Fruit fly (Drosophila melanogaster) whole organism, embryonic: ENCODE data around the gene nAChRalpha5.
A peak's percentile ranks its signal among the peaks of the same experiment; 100 is the strongest.

Source experiments
- Awh ChIP-seq: fragments of 200-800 bp; sonication (Bioruptor generic); IDR thresholded peaks from 2 replicates; pipeline ENCODE4, ENCODE4 v1.3.6; 2022; ENCODE audit warnings: missing biosample characterization, missing genetic modification characterization
- CG10431 ChIP-seq: fragments of 200-800 bp; sonication (Bioruptor generic); optimal IDR thresholded peaks from 3 replicates; lab custom pipeline; 2018; ENCODE audit warnings: missing biosample characterization, mild to moderate bottlenecking, missing genetic modification characterization
- CG10959 ChIP-seq: fragments of 200-800 bp; sonication (Bioruptor generic); IDR thresholded peaks from 2 replicates; pipeline ENCODE4 v1.3.6; 2022; ENCODE audit warnings: missing biosample characterization, missing genetic modification characterization
- CG10979 ChIP-seq: fragments of 200-800 bp; sonication (Bioruptor generic); optimal IDR thresholded peaks from 2 replicates; lab custom pipeline; 2018; ENCODE audit warnings: missing biosample characterization, mild to moderate bottlenecking, missing genetic modification characterization, moderate library complexity
- CG12236 ChIP-seq: fragments of 200-800 bp; sonication (Bioruptor generic); optimal IDR thresholded peaks from 2 replicates; lab custom pipeline; 2016; ENCODE audit warnings: missing biosample characterization, missing genetic modification characterization
- CG15073 ChIP-seq: fragments of 200-800 bp; sonication (Bioruptor generic); optimal IDR thresholded peaks from 2 replicates; lab custom pipeline; 2016; ENCODE audit warnings: missing biosample characterization, missing genetic modification characterization
- CG15601 ChIP-seq: fragments of 200-800 bp; sonication (Bioruptor generic); optimal IDR thresholded peaks from 3 replicates; lab custom pipeline; 2019; ENCODE audit warnings: missing biosample characterization, mild to moderate bottlenecking, missing genetic modification characterization, moderate library complexity
- CG16815 ChIP-seq: fragments of 200-800 bp; sonication (Bioruptor generic); optimal IDR thresholded peaks from 3 replicates; lab custom pipeline; 2017; ENCODE audit warnings: missing biosample characterization, mild to moderate bottlenecking, missing genetic modification characterization
- CG2202 ChIP-seq: fragments of 200-800 bp; sonication (Bioruptor generic); optimal IDR thresholded peaks from 2 replicates; lab custom pipeline; 2018; ENCODE audit warnings: missing biosample characterization, mild to moderate bottlenecking, missing genetic modification characterization
- CG31224 ChIP-seq: fragments of 200-800 bp; sonication (Bioruptor generic); IDR thresholded peaks from 2 replicates; pipeline ENCODE4 v1.3.6; 2022; ENCODE audit warnings: missing biosample characterization, missing genetic modification characterization
- CG32767 ChIP-seq: fragments of 200-800 bp; sonication (Bioruptor generic); IDR thresholded peaks from 2 replicates; pipeline ENCODE4 v1.3.6; 2022; ENCODE audit warnings: missing biosample characterization, missing genetic modification characterization
- CG3726 ChIP-seq: fragments of 200-800 bp; sonication (Bioruptor generic); IDR thresholded peaks from 3 replicates; pipeline ENCODE4, ENCODE4 v1.3.6; 2022; ENCODE audit warnings: missing biosample characterization, missing genetic modification characterization
- CG4617 ChIP-seq: fragments of 200-800 bp; sonication (Bioruptor generic); optimal IDR thresholded peaks from 3 replicates; lab custom pipeline; 2016; ENCODE audit warnings: missing biosample characterization, missing genetic modification characterization, borderline replicate concordance
- CG4730 ChIP-seq: fragments of 200-800 bp; sonication (Bioruptor generic); IDR thresholded peaks from 2 replicates; pipeline ENCODE4 v1.3.6; 2022; ENCODE audit warnings: missing biosample characterization, missing genetic modification characterization
- CG7786 ChIP-seq: fragments of 200-800 bp; sonication (Bioruptor generic); optimal IDR thresholded peaks from 2 replicates; lab custom pipeline; 2016; ENCODE audit warnings: missing biosample characterization, missing genetic modification characterization
- CG9215 ChIP-seq: fragments of 200-800 bp; sonication (Bioruptor generic); IDR thresholded peaks from 2 replicates; pipeline ENCODE4 v1.3.6; 2022; ENCODE audit warnings: missing biosample characterization, missing genetic modification characterization
- CHES-1-like ChIP-seq: fragments of 200-800 bp; sonication (Bioruptor generic); optimal IDR thresholded peaks from 2 replicates; lab custom pipeline; 2016; ENCODE audit warnings: missing biosample characterization, missing genetic modification characterization
- CoRest ChIP-seq: fragments of 200-800 bp; sonication (Bioruptor generic); optimal IDR thresholded peaks from 3 replicates; lab custom pipeline; 2018; ENCODE audit warnings: missing biosample characterization, mild to moderate bottlenecking, missing genetic modification characterization, moderate library complexity
- D ChIP-seq, 2 experiments: fragments of 200-800 bp in 1 of 2; fragments of >200 bp in 1 of 2; sonication (Bioruptor generic) in 1 of 2; optimal IDR thresholded peaks; 2 replicates in 1 of 2; 3 replicates in 1 of 2; lab custom pipeline; 2017; ENCODE audit warnings: mild to moderate bottlenecking in 1 of 2, missing biosample characterization in 1 of 2, missing genetic modification characterization in 1 of 2, missing genetic modification reagents in 1 of 2
- Dbx ChIP-seq: fragments of 200-800 bp; sonication (Bioruptor generic); IDR thresholded peaks from 3 replicates; pipeline ENCODE4 v1.3.6; 2022; ENCODE audit warnings: missing biosample characterization, missing genetic modification characterization
- Dll ChIP-seq: fragments of 200-800 bp; sonication (Bioruptor generic); IDR thresholded peaks from 4 replicates; pipeline ENCODE4 v1.3.6; 2022; ENCODE audit warnings: missing biosample characterization, missing genetic modification characterization; ENCODE audit not compliant: partially characterized antibody
- E2f2 ChIP-seq: fragments of 200-800 bp; sonication (Bioruptor generic); IDR thresholded peaks from 2 replicates; pipeline ENCODE4 v1.3.6; 2022; ENCODE audit warnings: missing biosample characterization, missing genetic modification characterization
- Hey ChIP-seq: fragments of 200-800 bp; sonication (Bioruptor generic); optimal IDR thresholded peaks from 3 replicates; lab custom pipeline; 2018; ENCODE audit warnings: missing biosample characterization, mild to moderate bottlenecking, missing genetic modification characterization
- Kr ChIP-seq: fragments of 200-800 bp; sonication (Bioruptor generic); optimal IDR thresholded peaks from 2 replicates; lab custom pipeline; 2017; ENCODE audit warnings: missing biosample characterization, mild to moderate bottlenecking, missing genetic modification characterization
- Med ChIP-seq: fragments of 200-800 bp; sonication (Bioruptor generic); peaks from one replicate; lab custom pipeline; 2016; ENCODE audit warnings: missing biosample characterization, missing genetic modification characterization, mild to moderate bottlenecking, inconsistent platforms, moderate library complexity
- Nf-YA ChIP-seq: fragments of 200-800 bp; sonication (Bioruptor generic); IDR thresholded peaks from 2 replicates; pipeline ENCODE4 v1.3.6; 2022; ENCODE audit warnings: missing biosample characterization, missing genetic modification characterization
- Spps ChIP-seq: fragments of 200-800 bp; sonication (Bioruptor generic); optimal IDR thresholded peaks from 2 replicates; lab custom pipeline; 2018; ENCODE audit warnings: missing biosample characterization, mild to moderate bottlenecking, missing genetic modification characterization
- Trl ChIP-seq, 3 experiments: fragments of >200 bp in 2 of 3; fragments of 200-800 bp in 1 of 3; sonication (Bioruptor generic) in 1 of 3; optimal IDR thresholded peaks; 2 replicates in 1 of 3; 3 replicates in 2 of 3; lab custom pipeline; 2016 to 2017; ENCODE audit warnings: missing biosample characterization in 1 of 3, missing genetic modification characterization in 1 of 3
- amos ChIP-seq: fragments of 200-800 bp; sonication (Bioruptor generic); IDR thresholded peaks from 2 replicates; pipeline ENCODE4 v1.3.6; 2022; ENCODE audit warnings: missing biosample characterization, missing genetic modification characterization; ENCODE audit not compliant: partially characterized antibody
- bigmax ChIP-seq: fragments of 200-800 bp; sonication (Bioruptor generic); optimal IDR thresholded peaks from 2 replicates; lab custom pipeline; 2018; ENCODE audit warnings: missing biosample characterization, mild to moderate bottlenecking, missing genetic modification characterization
- cad ChIP-seq: fragments of >200 bp; optimal IDR thresholded peaks from 2 replicates; lab custom pipeline; 2017; ENCODE audit warnings: missing biosample characterization, missing genetic modification characterization
- cato ChIP-seq: fragments of 200-800 bp; sonication (Bioruptor generic); optimal IDR thresholded peaks from 2 replicates; lab custom pipeline; 2016; ENCODE audit warnings: missing biosample characterization, missing genetic modification characterization, borderline replicate concordance
- caup ChIP-seq: fragments of 200-800 bp; sonication (Bioruptor generic); optimal IDR thresholded peaks from 3 replicates; lab custom pipeline; 2017; ENCODE audit warnings: missing biosample characterization, mild to moderate bottlenecking, missing genetic modification characterization, moderate library complexity; ENCODE audit not compliant: severe bottlenecking
- dpn ChIP-seq, 2 experiments: fragments of 200-800 bp; sonication (Bioruptor generic); optimal IDR thresholded peaks; 3 replicates each; lab custom pipeline; 2016; ENCODE audit warnings: missing biosample characterization in 2 of 2, missing genetic modification characterization in 2 of 2
- fu2 ChIP-seq: fragments of 200-800 bp; sonication (Bioruptor generic); optimal IDR thresholded peaks from 2 replicates; lab custom pipeline; 2016; ENCODE audit warnings: missing biosample characterization, missing genetic modification characterization
- gt ChIP-seq: fragments of 200-800 bp; sonication (Bioruptor generic); IDR thresholded peaks from 2 replicates; pipeline ENCODE4 v1.3.6; 2022; ENCODE audit warnings: missing biosample characterization, missing genetic modification characterization
- hb ChIP-seq: fragments of 200-800 bp; sonication (Bioruptor generic); IDR thresholded peaks from 3 replicates; pipeline ENCODE4 v1.3.6; 2022; ENCODE audit warnings: missing biosample characterization, missing genetic modification characterization; ENCODE audit not compliant: partially characterized antibody
- nerfin-2 ChIP-seq: fragments of 200-800 bp; sonication (Bioruptor generic); IDR thresholded peaks from 2 replicates; pipeline ENCODE4 v1.3.6; 2022; ENCODE audit warnings: missing biosample characterization, missing genetic modification characterization; ENCODE audit not compliant: partially characterized antibody
- oc ChIP-seq: fragments of 200-800 bp; sonication (Bioruptor generic); optimal IDR thresholded peaks from 2 replicates; lab custom pipeline; 2018; ENCODE audit warnings: missing biosample characterization, mild to moderate bottlenecking, missing genetic modification characterization, moderate library complexity
- org-1 ChIP-seq: fragments of 200-800 bp; sonication (Bioruptor generic); optimal IDR thresholded peaks from 2 replicates; lab custom pipeline; 2017; ENCODE audit warnings: missing biosample characterization, missing genetic modification characterization
- pan ChIP-seq, 4 experiments: fragments of >200 bp in 3 of 4; fragments of 200-800 bp in 1 of 4; sonication (Bioruptor generic) in 1 of 4; optimal IDR thresholded peaks in 3 of 4; IDR thresholded peaks in 1 of 4; 2 replicates each; pipeline versions ENCODE4 v1.3.6 to Lab custom; 2017 to 2022; ENCODE audit warnings: missing biosample characterization in 2 of 4, missing genetic modification characterization in 2 of 4, mixed read lengths in 1 of 4
- sima ChIP-seq: fragments of 200-800 bp; sonication (Bioruptor generic); optimal IDR thresholded peaks from 2 replicates; lab custom pipeline; 2016; ENCODE audit warnings: missing biosample characterization, missing genetic modification characterization
- sisA ChIP-seq: fragments of 200-800 bp; sonication (Bioruptor generic); IDR thresholded peaks from 2 replicates; pipeline ENCODE4 v1.3.6; 2022; ENCODE audit warnings: missing biosample characterization, missing genetic modification characterization
- slbo ChIP-seq: fragments of 200-800 bp; sonication (Bioruptor generic); IDR thresholded peaks from 2 replicates; pipeline ENCODE4 v1.3.6; 2022; ENCODE audit warnings: missing biosample characterization, missing genetic modification characterization
- tx ChIP-seq: fragments of 200-800 bp; sonication (Bioruptor generic); optimal IDR thresholded peaks from 2 replicates; lab custom pipeline; 2016; ENCODE audit warnings: missing biosample characterization, missing genetic modification characterization
- wor ChIP-seq: fragments of 200-800 bp; sonication (Bioruptor generic); IDR thresholded peaks from 2 replicates; pipeline ENCODE4 v1.3.6; 2022; ENCODE audit warnings: missing biosample characterization, missing genetic modification characterization
- zfh2 ChIP-seq: fragments of 200-800 bp; sonication (Bioruptor generic); optimal IDR thresholded peaks from 2 replicates; lab custom pipeline; 2016; ENCODE audit warnings: missing biosample characterization, missing genetic modification characterization

nAChRalpha5 gene

dm6 chr2L:14024051-14024745 lies 15.8 kb upstream of the nAChRalpha5 start (continued):
- TF ChIP-seq Hey (tag; lab: Kevin White, UChicago) (peak; percentile 100), CG32767 (GFP tag; lab: Robert Waterston, UW) (peak; percentile 98), sisA (GFP tag; lab: Robert Waterston, UW) (peak; percentile 89), cato (peak; percentile 99), wor (GFP tag; lab: Robert Waterston, UW) (peak; percentile 92), zfh2 (GFP tag; lab: Kevin White, UChicago) (peak; percentile 91), CG10979 (tag; lab: Kevin White, UChicago) (peak; percentile 92), dpn (GFP tag; optimal IDR thresholded peaks at IDR 0.05; lab: Kevin White, UChicago) (peak; percentile 96 to 99), CG12236 (GFP tag; lab: Kevin White, UChicago) (peak; percentile 100), CG10431 (peak; percentile 100), slbo (GFP tag; lab: Robert Waterston, UW) (peak; percentile 91), CG15601 (tag; lab: Kevin White, UChicago) (peak; percentile 99), tx (GFP tag; lab: Kevin White, UChicago) (peak; percentile 97), Nf-YA (peak; percentile 99), Trl (optimal IDR thresholded peaks at IDR 0.05; lab: Kevin White, UChicago) (peak in 1 of 2 experiments; percentile 69), Trl (GFP tag; optimal IDR thresholded peaks at IDR 0.05; lab: Kevin White, UChicago) (peak; percentile 100), sima (GFP tag; lab: Kevin White, UChicago) (peak; percentile 97), nerfin-2 (GFP tag; lab: Robert Waterston, UW) (no peak), Kr (peak; percentile 100), hb (GFP tag; lab: Robert Waterston, UW) (peak; percentile 51; the same call in 1 of the 3 replicates), bigmax (GFP tag; lab: Kevin White, UChicago) (peak; percentile 93), oc (peak; percentile 99), CG3726 (GFP tag; lab: Robert Waterston, UW) (peak; percentile 99), fu2 (GFP tag; lab: Kevin White, UChicago) (peak; percentile 97), caup (GFP tag; lab: Kevin White, UChicago) (peak; percentile 100), Spps (peak; percentile 99), CHES-1-like (GFP tag; lab: Kevin White, UChicago) (peak; percentile 100), gt (GFP tag; lab: Robert Waterston, UW) (peak; percentile 95), cad (GFP tag; lab: Kevin White, UChicago) (no peak), CG9215 (GFP tag; lab: Robert Waterston, UW) (peak; percentile 83), amos (GFP tag; lab: Robert Waterston, UW) (no peak), org-1 (peak; percentile 100), CG7786 (peak; percentile 98), pan (optimal IDR thresholded peaks at IDR 0.05; lab: Kevin White, UChicago) (no peak), pan (GFP tag; optimal IDR thresholded peaks at IDR 0.05 in 1 of 2, IDR thresholded peaks at IDR 0.05 in 1 of 2) (peak in 1 of 2 experiments; percentile 98), E2f2 (peak; percentile 87), CG4730 (GFP tag; lab: Robert Waterston, UW) (peak; percentile 96), CG16815 (GFP tag; lab: Kevin White, UChicago) (peak; percentile 91), Dbx (peak; percentile 99), D (optimal IDR thresholded peaks at IDR 0.05; lab: Kevin White, UChicago) (no peak), D (GFP tag; optimal IDR thresholded peaks at IDR 0.05; lab: Kevin White, UChicago) (peak; percentile 100), CG2202 (tag; lab: Kevin White, UChicago) (peak; percentile 100), CG31224 (GFP tag; lab: Robert Waterston, UW) (peak; percentile 99), CG4617 (GFP tag; lab: Kevin White, UChicago) (peak; percentile 99), Dll (GFP tag; lab: Robert Waterston, UW) (no peak), CoRest (peak; percentile 98), Awh (peak; percentile 100), CG15073 (GFP tag; lab: Kevin White, UChicago) (peak; percentile 91), Med (GFP tag; lab: Kevin White, UChicago) (peak; percentile 100), CG10959 (peak; percentile 98; the same call in 1 of the 2 replicates)
